Worm (Caenorhabditis elegans) whole organism, late embryonic: ENCODE data around the gene R02E4.1.

Experiments
- C08G9.2 ChIP-seq: sonication (generic microtip); optimal IDR thresholded peaks from 2 replicates; lab custom pipeline; 2016; ENCODE audit warnings: mild to moderate bottlenecking, missing genetic modification characterization, moderate library complexity, missing compliant biosample characterization
- F13H6.1 ChIP-seq: sonication (generic microtip); optimal IDR thresholded peaks from 2 replicates; lab custom pipeline; 2016; ENCODE audit warnings: missing genetic modification characterization, missing compliant biosample characterization
- K09A11.1 ChIP-seq: sonication (generic microtip); optimal IDR thresholded peaks from 2 replicates; lab custom pipeline; 2017; ENCODE audit warnings: antibody characterized with exemption, mild to moderate bottlenecking, missing genetic modification characterization, missing compliant biosample characterization; ENCODE audit not compliant: insufficient read depth
- Y22D7AL.16 ChIP-seq: sonication (generic microtip); optimal IDR thresholded peaks from 2 replicates; lab custom pipeline; 2016; ENCODE audit warnings: missing genetic modification characterization, missing compliant biosample characterization
- ahr-1 ChIP-seq: sonication (generic microtip); optimal IDR thresholded peaks from 2 replicates; lab custom pipeline; 2016; ENCODE audit warnings: missing genetic modification characterization, missing compliant biosample characterization
- ama-1 ChIP-seq: fragments of 150-350 bp; optimal IDR thresholded peaks from 2 replicates; lab custom pipeline; 2014
- ceh-14 ChIP-seq: sonication (generic microtip); optimal IDR thresholded peaks from 2 replicates; lab custom pipeline; 2016; ENCODE audit warnings: missing genotype, missing genetic modification characterization, missing compliant biosample characterization
- ceh-19 ChIP-seq: fragments of 200-800 bp; sonication (Bioruptor generic); optimal IDR thresholded peaks from 2 replicates; lab custom pipeline; 2018; ENCODE audit warnings: mild to moderate bottlenecking, missing genetic modification characterization, missing compliant biosample characterization
- ceh-2 ChIP-seq: sonication (generic microtip); optimal IDR thresholded peaks from 2 replicates; lab custom pipeline; 2016; ENCODE audit warnings: missing genotype, missing genetic modification characterization, missing compliant biosample characterization
- ceh-22 ChIP-seq: sonication (generic microtip); optimal IDR thresholded peaks from 2 replicates; lab custom pipeline; 2017; ENCODE audit warnings: missing biosample characterization, missing genetic modification characterization
- ceh-31 ChIP-seq: sonication (generic microtip); optimal IDR thresholded peaks from 2 replicates; lab custom pipeline; 2016; ENCODE audit warnings: missing genetic modification characterization, missing compliant biosample characterization
- ceh-45 ChIP-seq: fragments of 200-800 bp; sonication (Bioruptor generic); IDR thresholded peaks from 2 replicates; pipeline ENCODE4 v1.3.6; 2022; ENCODE audit warnings: missing genetic modification reagents, missing genetic modification characterization, missing compliant biosample characterization
- ceh-6 ChIP-seq: fragments of 200-800 bp; sonication (Bioruptor generic); optimal IDR thresholded peaks from 2 replicates; lab custom pipeline; 2018; ENCODE audit warnings: mild to moderate bottlenecking, missing genetic modification characterization, missing compliant biosample characterization
- che-1 ChIP-seq: sonication (generic microtip); optimal IDR thresholded peaks from 2 replicates; lab custom pipeline; 2016; ENCODE audit warnings: mild to moderate bottlenecking, missing genetic modification characterization, missing compliant biosample characterization
- dmd-4 ChIP-seq: sonication (generic microtip); optimal IDR thresholded peaks from 2 replicates; lab custom pipeline; 2016; ENCODE audit warnings: borderline replicate concordance, missing genetic modification characterization, missing compliant biosample characterization
- elt-2 ChIP-seq: sonication (generic microtip); optimal IDR thresholded peaks from 2 replicates; lab custom pipeline; 2016; ENCODE audit warnings: missing genetic modification reagents, missing genetic modification characterization, missing compliant biosample characterization
- fax-1 ChIP-seq: sonication (generic microtip); optimal IDR thresholded peaks from 2 replicates; lab custom pipeline; 2016; ENCODE audit warnings: missing genotype, missing genetic modification characterization, missing compliant biosample characterization
- gmeb-2 ChIP-seq: sonication (generic microtip); optimal IDR thresholded peaks from 2 replicates; lab custom pipeline; 2016; ENCODE audit warnings: missing genetic modification characterization, inconsistent platforms, missing compliant biosample characterization
- hlh-30 ChIP-seq: sonication (generic microtip); optimal IDR thresholded peaks from 2 replicates; lab custom pipeline; 2017; ENCODE audit warnings: antibody characterized with exemption, missing genetic modification characterization, missing compliant biosample characterization; ENCODE audit not compliant: insufficient read depth
- hlh-6 ChIP-seq: sonication (generic microtip); optimal IDR thresholded peaks from 2 replicates; lab custom pipeline; 2016; ENCODE audit warnings: missing genotype, missing genetic modification characterization, missing compliant biosample characterization
- lim-6 ChIP-seq: sonication (generic microtip); optimal IDR thresholded peaks from 2 replicates; lab custom pipeline; 2016; ENCODE audit warnings: missing genetic modification characterization, missing compliant biosample characterization
- nfya-1 ChIP-seq: sonication (generic microtip); optimal IDR thresholded peaks from 2 replicates; lab custom pipeline; 2017; ENCODE audit warnings: missing genetic modification characterization, mild to moderate bottlenecking, missing compliant biosample characterization, antibody characterized with exemption, moderate library complexity
- nhr-232 ChIP-seq: sonication (generic microtip); optimal IDR thresholded peaks from 2 replicates; lab custom pipeline; 2016; ENCODE audit warnings: missing genetic modification characterization, missing compliant biosample characterization
- npax-4 ChIP-seq: sonication (generic microtip); optimal IDR thresholded peaks from 2 replicates; lab custom pipeline; 2016; ENCODE audit warnings: missing genetic modification characterization, missing compliant biosample characterization
- pha-2 ChIP-seq: sonication (generic microtip); optimal IDR thresholded peaks from 2 replicates; lab custom pipeline; 2017; ENCODE audit warnings: mild to moderate bottlenecking, missing genetic modification characterization, missing compliant biosample characterization
- pha-4 ChIP-seq: fragments of 150-350 bp; optimal IDR thresholded peaks from 2 replicates; lab custom pipeline; 2018; ENCODE audit warnings: missing biosample characterization, missing genetic modification reagents, missing genetic modification characterization
- pqm-1 ChIP-seq: sonication (generic microtip); optimal IDR thresholded peaks from 2 replicates; lab custom pipeline; 2016; ENCODE audit warnings: missing genetic modification characterization, missing compliant biosample characterization
- pros-1 ChIP-seq: fragments of 150-350 bp; optimal IDR thresholded peaks from 2 replicates; lab custom pipeline; 2014; ENCODE audit warnings: missing biosample characterization, missing genetic modification reagents, missing genetic modification characterization
- ref-2 ChIP-seq: sonication (generic microtip); optimal IDR thresholded peaks from 2 replicates; lab custom pipeline; 2016; ENCODE audit warnings: missing genetic modification characterization, missing compliant biosample characterization
- syd-9 ChIP-seq: sonication (generic microtip); optimal IDR thresholded peaks from 2 replicates; lab custom pipeline; 2016; ENCODE audit warnings: mild to moderate bottlenecking, missing genetic modification characterization, moderate library complexity, missing compliant biosample characterization
- tbx-2 ChIP-seq: sonication (generic microtip); optimal IDR thresholded peaks from 2 replicates; lab custom pipeline; 2016; ENCODE audit warnings: missing genetic modification characterization, missing compliant biosample characterization
- tbx-7 ChIP-seq: sonication (generic microtip); optimal IDR thresholded peaks from 2 replicates; lab custom pipeline; 2016; ENCODE audit warnings: missing genotype, missing genetic modification characterization, missing compliant biosample characterization
- unc-3 ChIP-seq, 2 experiments: fragments of 200-800 bp in 1 of 2; sonication (Bioruptor generic) in 1 of 2; sonication (generic microtip) in 1 of 2; conservative IDR thresholded peaks in 1 of 2; optimal IDR thresholded peaks in 1 of 2; 2 replicates each; pipeline versions ENCODE4 v1.3.6 to Lab custom; 2016 to 2022; ENCODE audit warnings: missing compliant biosample characterization in 2 of 2, missing genetic modification characterization in 2 of 2, missing genetic modification reagents in 1 of 2
- unc-42 ChIP-seq: sonication (generic microtip); optimal IDR thresholded peaks from 2 replicates; lab custom pipeline; 2016; ENCODE audit warnings: missing genotype, missing genetic modification characterization, missing compliant biosample characterization
- zip-5 ChIP-seq: sonication (generic microtip); optimal IDR thresholded peaks from 2 replicates; lab custom pipeline; 2016; ENCODE audit warnings: missing genetic modification characterization, missing compliant biosample characterization

The R02E4.1 gene

DNA sequence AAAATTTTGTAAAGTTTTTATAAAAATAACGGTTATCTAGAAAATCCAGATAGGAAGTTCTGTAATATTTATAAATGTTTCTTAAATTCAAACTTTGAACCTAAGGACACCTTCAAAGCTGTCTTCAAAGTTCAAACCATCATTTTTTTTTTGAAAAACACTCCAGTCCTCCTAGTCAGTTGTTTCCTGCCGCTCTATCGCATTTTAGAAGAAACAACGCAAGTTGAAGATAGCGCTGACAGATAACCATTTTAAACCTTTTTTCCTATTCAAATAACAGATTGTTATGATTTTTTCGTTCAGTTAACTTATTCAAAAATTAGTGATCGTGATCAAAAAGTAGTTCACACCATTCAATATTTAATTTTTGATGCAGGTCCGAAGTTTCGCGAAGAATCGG, 29.0 kb upstream of the R02E4.1 start (continued):
- no peak for TF ChIP-seq syd-9 (tag; lab: Kevin White, UChicago)
- no peak for TF ChIP-seq pros-1 (tag; lab: Kevin White, UChicago)
- TF ChIP-seq lim-6 (tag; lab: Kevin White, UChicago) = no peak

DNA sequence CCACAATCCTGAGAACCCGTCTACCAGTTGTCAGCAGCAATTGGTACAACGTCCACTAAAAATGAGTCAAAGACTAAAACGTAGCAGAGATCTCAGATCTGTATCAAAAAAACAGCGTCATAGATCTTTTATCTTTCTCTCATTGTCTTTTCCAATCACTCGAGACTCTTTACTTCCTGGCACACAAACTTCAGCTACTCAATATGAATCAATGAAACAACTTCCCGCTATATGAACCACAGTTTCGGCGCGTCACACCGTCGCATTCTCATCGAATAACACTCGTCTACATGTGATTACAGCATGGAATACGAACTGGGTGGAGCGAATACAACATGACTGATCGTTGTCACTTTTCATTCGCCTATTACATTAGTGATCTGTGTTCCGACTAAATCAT, 27.9 kb upstream of the R02E4.1 start:
- no peak for TF ChIP-seq ahr-1
- TF ChIP-seq nhr-232 (tag; lab: Kevin White, UChicago) = no peak
- TF ChIP-seq ceh-14 = no peak
- no peak for TF ChIP-seq ceh-19 (GFP tag; lab: Kevin White, UChicago)
- no peak for TF ChIP-seq ceh-6 (GFP tag; lab: Kevin White, UChicago)
- no peak for TF ChIP-seq pha-2 (tag; lab: Kevin White, UChicago)
- TF ChIP-seq F13H6.1 (tag; lab: Kevin White, UChicago) = no peak
- TF ChIP-seq Y22D7AL.16 (tag; lab: Kevin White, UChicago) = no peak
- no peak for TF ChIP-seq ceh-31
- TF ChIP-seq nfya-1 (tag; lab: Kevin White, UChicago) = no peak
- TF ChIP-seq che-1 (tag; lab: Kevin White, UChicago) = no peak
- TF ChIP-seq npax-4 (tag; lab: Kevin White, UChicago) = no peak
- TF ChIP-seq pqm-1 = no peak
- no peak for TF ChIP-seq tbx-2
- no peak for TF ChIP-seq dmd-4 (tag; lab: Kevin White, UChicago)
- TF ChIP-seq, all 69 proteins: peak for 0

DNA sequence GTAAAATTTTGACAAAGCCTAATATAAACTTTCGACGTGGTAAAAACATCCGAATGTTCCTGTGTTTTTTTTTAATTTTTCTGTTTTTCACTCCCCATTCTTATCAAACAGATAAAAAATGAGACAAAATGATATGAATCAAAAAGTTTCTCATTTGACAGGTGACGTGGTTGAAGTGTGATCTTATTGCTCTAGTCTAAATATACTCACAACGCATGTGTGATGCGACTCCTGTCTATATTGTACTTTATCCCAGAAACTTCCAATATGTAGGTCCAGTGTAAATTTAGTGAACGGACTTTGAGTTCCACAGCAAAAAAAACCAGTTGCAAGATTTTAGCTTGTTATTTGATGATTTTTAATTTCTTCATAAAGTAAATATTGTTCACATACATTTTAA, 27.0 kb upstream of the R02E4.1 start:
- TF ChIP-seq hlh-6 (tag; lab: Kevin White, UChicago) (no peak), unc-42 (no peak), tbx-7 (no peak), ref-2 (tag; lab: Kevin White, UChicago) (no peak), gmeb-2 (tag; lab: Kevin White, UChicago) (no peak), C08G9.2 (tag; lab: Kevin White, UChicago) (no peak), hlh-30 (tag; lab: Kevin White, UChicago) (no peak), zip-5 (tag; lab: Kevin White, UChicago) (no peak), pha-4 (tag; lab: Kevin White, UChicago) (no peak), ceh-22 (no peak), ama-1 (lab: Kevin White, UChicago) (no peak), unc-3 (GFP tag; conservative IDR thresholded peaks at IDR 0.05; lab: Robert Waterston, UW) (no peak), unc-3 (tag; optimal IDR thresholded peaks at IDR 0.05; lab: Kevin White, UChicago) (no peak), pqm-1 (no peak), K09A11.1 (no peak), fax-1 (tag; lab: Kevin White, UChicago) (no peak)

DNA sequence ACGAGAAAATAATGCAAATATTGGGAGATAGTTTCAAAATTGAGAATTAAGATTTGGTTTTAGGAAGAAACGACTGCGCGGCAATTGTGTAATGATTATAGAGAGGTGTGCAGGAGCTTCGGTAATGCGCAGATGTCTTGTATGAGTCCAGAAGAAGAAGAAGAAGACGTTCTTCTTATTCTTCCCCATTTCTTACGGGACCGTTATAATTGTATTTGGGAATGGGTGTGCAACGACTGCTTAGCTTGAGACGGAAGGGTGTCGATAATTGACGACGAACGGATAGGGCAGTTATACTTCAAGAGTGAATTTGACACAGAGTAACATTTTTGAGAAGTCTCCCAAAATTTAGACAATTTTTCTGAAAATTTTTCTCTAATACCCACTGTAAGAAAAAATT, 24.3 kb upstream of the R02E4.1 start:
- TF ChIP-seq ceh-45 (no peak), unc-42 (peak; percentile 57)

DNA sequence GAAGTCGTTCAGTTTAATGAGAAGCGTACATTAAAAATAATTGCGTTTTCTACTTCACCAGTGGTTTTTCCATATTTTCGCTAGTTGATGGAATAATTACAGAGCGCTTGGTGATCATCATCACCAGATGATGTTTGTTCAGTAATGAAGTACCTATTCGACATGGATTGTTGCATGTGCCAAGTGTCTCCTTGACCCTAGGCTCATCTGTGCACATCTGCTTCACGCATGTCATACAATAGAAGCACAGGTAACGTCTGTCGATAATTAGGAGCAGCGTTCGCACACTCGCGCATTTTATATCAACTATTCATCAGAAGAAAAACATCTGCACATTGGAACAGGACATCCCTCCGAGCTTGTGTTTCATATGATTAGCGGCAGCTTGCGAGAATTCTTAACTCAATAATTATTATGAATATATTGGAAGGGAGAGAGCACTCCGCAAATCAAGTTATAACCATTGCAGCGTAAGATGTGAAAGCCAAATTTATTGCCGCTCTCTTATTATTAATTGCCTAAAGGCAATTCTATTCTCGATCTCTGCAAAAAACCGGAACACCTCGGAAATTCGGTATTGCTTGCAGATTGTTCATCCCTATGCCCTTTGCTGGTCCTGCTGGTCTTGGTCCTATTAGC, 20.9 kb upstream of the R02E4.1 start:
- TF ChIP-seq lim-6 (tag; lab: Kevin White, UChicago) (peak; percentile 2), elt-2 (tag; lab: Kevin White, UChicago) (no peak), pqm-1 (no peak), C08G9.2 (tag; lab: Kevin White, UChicago) (no peak), unc-42 (peak; percentile 94), ceh-2 (tag; lab: Kevin White, UChicago) (no peak), zip-5 (tag; lab: Kevin White, UChicago) (no peak)
